Worm (Caenorhabditis elegans) whole organism, midembryonic: ENCODE data around the gene str-113.

Source experiments
- klf-2 ChIP-seq: fragments of 200-800 bp; sonication (Bioruptor generic); conservative IDR thresholded peaks from 2 replicates; pipeline ENCODE4 v1.3.6; 2022; ENCODE audit warnings: missing genetic modification reagents, missing genetic modification characterization, missing compliant biosample characterization
- ref-1 ChIP-seq: fragments of 200-800 bp; sonication (Bioruptor generic); conservative IDR thresholded peaks from 2 replicates; pipeline ENCODE4 v1.3.6; 2022; ENCODE audit warnings: missing genetic modification reagents, missing genetic modification characterization, missing compliant biosample characterization
- ztf-23 ChIP-seq: fragments of 200-800 bp; sonication (Bioruptor generic); IDR thresholded peaks from 2 replicates; pipeline ENCODE4 v1.3.6; 2022; ENCODE audit warnings: missing genetic modification reagents, missing genetic modification characterization, missing compliant biosample characterization
- ztf-29 ChIP-seq: fragments of 200-800 bp; sonication (Bioruptor generic); IDR thresholded peaks from 2 replicates; pipeline ENCODE4 v1.3.6; 2022; ENCODE audit warnings: missing genetic modification reagents, missing genetic modification characterization, missing compliant biosample characterization

ce11 chrV:3703888-3704287, 37.1 kb upstream of the str-113 start:
- TF ChIP-seq ztf-23 (GFP tag; lab: Robert Waterston, UW) (no peak), klf-2 (GFP tag; lab: Robert Waterston, UW) (no peak), ref-1 (GFP tag; lab: Robert Waterston, UW) (no peak), ztf-29 (GFP tag; lab: Robert Waterston, UW) (no peak)
